Worm (Caenorhabditis elegans) whole organism, early embryonic: ENCODE measurements around the gene srp-6.
"Not testable (repeated sequence)": the region's sequence is repeated elsewhere in the genome, so short reads cannot be mapped to it uniquely, and the experiment has no call there.

ENCODE experiments used
- B0310.2 ChIP-seq: sonication (generic microtip); optimal IDR thresholded peaks from 2 replicates; lab custom pipeline; 2016; ENCODE audit warnings: mild to moderate bottlenecking, missing genetic modification characterization, missing compliant biosample characterization
- F13C5.2 ChIP-seq: sonication (generic microtip); optimal IDR thresholded peaks from 2 replicates; lab custom pipeline; 2017; ENCODE audit warnings: mild to moderate bottlenecking, missing genetic modification characterization, inconsistent platforms, missing compliant biosample characterization
- aly-1 ChIP-seq: sonication (generic microtip); optimal IDR thresholded peaks from 2 replicates; lab custom pipeline; 2016; ENCODE audit warnings: missing genetic modification characterization, missing compliant biosample characterization
- ama-1 ChIP-seq: fragments of 150-350 bp; optimal IDR thresholded peaks from 2 replicates; lab custom pipeline; 2014
- ceh-13 ChIP-seq: fragments of 200-800 bp; sonication (Bioruptor generic); optimal IDR thresholded peaks from 2 replicates; lab custom pipeline; 2018; ENCODE audit warnings: mild to moderate bottlenecking, missing genetic modification characterization, missing compliant biosample characterization
- ceh-36 ChIP-seq: sonication (generic microtip); optimal IDR thresholded peaks from 2 replicates; lab custom pipeline; 2016; ENCODE audit warnings: missing genetic modification characterization, inconsistent platforms, missing compliant biosample characterization
- ets-7 ChIP-seq: sonication (generic microtip); optimal IDR thresholded peaks from 2 replicates; lab custom pipeline; 2016; ENCODE audit warnings: missing genotype, missing genetic modification characterization, missing compliant biosample characterization
- flt-1 ChIP-seq: fragments of 200-800 bp; sonication (Bioruptor generic); IDR thresholded peaks from 2 replicates; pipeline ENCODE4 v1.3.6; 2022; ENCODE audit warnings: missing genetic modification characterization, missing compliant biosample characterization
- hmbx-1 ChIP-seq: sonication (generic microtip); optimal IDR thresholded peaks from 2 replicates; lab custom pipeline; 2016; ENCODE audit warnings: mild to moderate bottlenecking, missing genetic modification characterization, missing compliant biosample characterization
- hmg-4 ChIP-seq: fragments of 200-800 bp; sonication (Bioruptor generic); optimal IDR thresholded peaks from 2 replicates; lab custom pipeline; 2018; ENCODE audit warnings: mild to moderate bottlenecking, missing genetic modification characterization, missing compliant biosample characterization
- hnd-1 ChIP-seq: sonication (generic microtip); optimal IDR thresholded peaks from 2 replicates; lab custom pipeline; 2016; ENCODE audit warnings: missing genetic modification characterization, missing compliant biosample characterization
- pes-1 ChIP-seq: fragments of 200-800 bp; sonication (Bioruptor generic); IDR thresholded peaks from 2 replicates; pipeline ENCODE4 v1.3.6; 2022; ENCODE audit warnings: missing genetic modification reagents, missing genetic modification characterization, missing compliant biosample characterization
- scrt-1 ChIP-seq: fragments of 200-800 bp; sonication (Bioruptor generic); IDR thresholded peaks from 2 replicates; pipeline ENCODE4 v1.3.6; 2022; ENCODE audit warnings: missing genetic modification characterization, missing compliant biosample characterization
- sea-1 ChIP-seq: fragments of 200-800 bp; sonication (Bioruptor generic); conservative IDR thresholded peaks from 2 replicates; pipeline ENCODE4 v1.3.6; 2022; ENCODE audit warnings: missing genetic modification characterization, missing compliant biosample characterization
- tbx-11 ChIP-seq: fragments of 200-800 bp; sonication (Bioruptor generic); IDR thresholded peaks from 2 replicates; pipeline ENCODE4 v1.3.6; 2022; ENCODE audit warnings: missing genetic modification characterization, missing compliant biosample characterization
- tbx-37 ChIP-seq: fragments of 200-800 bp; sonication (Bioruptor generic); conservative IDR thresholded peaks from 2 replicates; pipeline ENCODE4 v1.3.6; 2022; ENCODE audit warnings: missing genetic modification reagents, missing genetic modification characterization, missing compliant biosample characterization
- tra-4 ChIP-seq: sonication (generic microtip); optimal IDR thresholded peaks from 2 replicates; lab custom pipeline; 2017; ENCODE audit warnings: missing genetic modification characterization, missing compliant biosample characterization

Gene srp-6

ce11 chrV:7352186-7353053, 33.5 kb downstream of the srp-6 start, which contains the start of the genes srh-231 and srh-275:
srh-231 (minus strand) TSS chrV:7352236.
srh-275 (plus strand) TSS chrV:7353003.
- TF ChIP-seq tbx-11 (GFP tag; lab: Robert Waterston, UW) (no peak), F13C5.2 (tag; lab: Kevin White, UChicago) (no peak), ama-1 (lab: Kevin White, UChicago) (no peak), ceh-36 (no peak), sea-1 (GFP tag; lab: Robert Waterston, UW) (no peak), pes-1 (GFP tag; lab: Robert Waterston, UW) (no peak), scrt-1 (no peak), ceh-13 (GFP tag; lab: Kevin White, UChicago) (no peak), flt-1 (no peak), tbx-37 (no peak)

ce11 chrV:7349541-7349940, 36.4 kb downstream of the srp-6 start, which contains the start of gene nhr-149:
nhr-149 (minus strand) TSS chrV:7349641.
- no peak for TF ChIP-seq ama-1 (lab: Kevin White, UChicago)
- TF ChIP-seq ceh-36, result no peak
- no peak for TF ChIP-seq flt-1
- TF ChIP-seq tbx-11 (GFP tag; lab: Robert Waterston, UW), result no peak
- no peak for TF ChIP-seq hmg-4 (GFP tag; lab: Kevin White, UChicago)
- no peak for TF ChIP-seq hnd-1 (tag; lab: Kevin White, UChicago)
- TF ChIP-seq ets-7, result no peak
- no peak for TF ChIP-seq F13C5.2 (tag; lab: Kevin White, UChicago)
- no peak for TF ChIP-seq hmbx-1
- no peak for TF ChIP-seq tra-4 (tag; lab: Kevin White, UChicago)
- no peak for TF ChIP-seq ceh-13 (GFP tag; lab: Kevin White, UChicago)
- TF ChIP-seq pes-1 (GFP tag; lab: Robert Waterston, UW), result no peak
- no peak for TF ChIP-seq tbx-37
- TF ChIP-seq aly-1, result no peak
- no peak for TF ChIP-seq B0310.2 (tag; lab: Kevin White, UChicago)
- TF ChIP-seq scrt-1, result no peak

- TF ChIP-seq sea-1 (GFP tag; lab: Robert Waterston, UW); aly-1; scrt-1: not testable (repeated sequence)
Measured at ce11 chrV:7345494-7345893, 40.4 kb downstream of the srp-6 start, which contains the start of gene nhr-147. nhr-147 (plus strand) TSS chrV:7345794.

ce11 chrV:7343522-7343921, 42.4 kb downstream of the srp-6 start, which contains the start of gene srh-244:
srh-244 (plus strand) TSS chrV:7343822.
- no peak for TF ChIP-seq pes-1 (GFP tag; lab: Robert Waterston, UW)
- TF ChIP-seq tra-4 (tag; lab: Kevin White, UChicago), result no peak
- no peak for TF ChIP-seq hmbx-1
- TF ChIP-seq hnd-1 (tag; lab: Kevin White, UChicago), result no peak

- TF ChIP-seq tbx-11 (GFP tag; lab: Robert Waterston, UW) (no peak), ets-7 (no peak)
Measured at ce11 chrV:7341942-7342341, 44.0 kb downstream of the srp-6 start, which contains the start of the genes nhr-263 and nhr-148. nhr-263 (minus strand) TSS chrV:7342042. nhr-148 (plus strand) TSS chrV:7342156.

- TF ChIP-seq flt-1, result no peak
Measured at ce11 chrV:7339831-7340230, 46.1 kb downstream of the srp-6 start, which contains the start of gene srh-187. srh-187 (minus strand) TSS chrV:7339931.

ce11 chrV:7337218-7337617, 48.7 kb downstream of the srp-6 start, which contains the start of gene F10G2.7:
F10G2.7 (minus strand) TSS chrV:7337318.
- not testable (repeated sequence) for TF ChIP-seq pes-1 (GFP tag; lab: Robert Waterston, UW); ama-1 (lab: Kevin White, UChicago); tbx-11 (GFP tag; lab: Robert Waterston, UW)
